Fruit fly (Drosophila melanogaster): Measurements from ENCODE around the gene CG9483.

DNA sequence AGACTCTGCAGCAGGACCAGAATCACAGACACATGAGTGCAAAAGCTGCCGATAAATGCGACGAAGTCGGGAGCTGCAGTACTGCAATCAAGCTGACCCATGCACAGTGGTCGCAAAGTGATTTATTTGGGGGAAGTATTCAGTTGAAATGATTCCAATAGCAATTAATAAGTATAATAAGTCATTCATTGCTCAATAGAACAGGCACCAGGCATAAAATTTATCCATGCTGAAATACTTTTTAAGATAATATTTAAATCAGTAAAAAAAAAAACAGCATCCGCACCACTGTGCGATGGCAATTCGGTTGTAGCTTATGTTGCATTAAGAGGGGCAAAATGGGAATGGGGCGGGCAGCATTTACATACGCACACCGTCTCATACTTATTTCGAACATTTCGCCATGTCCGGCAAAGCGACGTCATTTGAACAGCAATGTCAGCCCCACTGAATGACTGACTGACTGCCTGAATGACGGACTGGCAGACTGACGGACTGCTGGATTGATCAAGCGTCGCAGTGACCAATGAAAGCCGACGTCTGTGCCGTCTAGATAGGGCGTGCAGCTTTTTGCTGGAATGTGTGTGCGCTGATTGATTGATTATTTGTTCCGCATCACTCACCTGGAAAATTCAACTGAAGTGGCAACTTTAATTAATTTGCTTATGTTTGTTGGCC, 31.6 kb upstream of the CG9483 start:
- TF ChIP-seq svp (GFP tag) = peak; percentile 94
- TF ChIP-seq CG32006 (GFP tag; optimal IDR thresholded peaks at IDR 0.05) = peak; percentile 69
- no peak for TF ChIP-seq Blimp-1 (GFP tag; optimal IDR thresholded peaks at IDR 0.05)
- TF ChIP-seq CG6854 (GFP tag; optimal IDR thresholded peaks at IDR 0.05) = no peak
- peak; percentile 79 for TF ChIP-seq achi (GFP tag; optimal IDR thresholded peaks at IDR 0.05)

All from whole organism, prepupa.